Fruit fly (Drosophila melanogaster) S2 (cell line): Measurements from ENCODE around the gene Oscillin.

Experiments used
- CG8478 ChIP-seq: fragments of >200 bp; optimal IDR thresholded peaks from 2 replicates; lab custom pipeline; 2018
- CTCF ChIP-seq, 2 experiments: fragments of >200 bp; optimal IDR thresholded peaks; 2 replicates each; lab custom pipeline; 2018

DNA sequence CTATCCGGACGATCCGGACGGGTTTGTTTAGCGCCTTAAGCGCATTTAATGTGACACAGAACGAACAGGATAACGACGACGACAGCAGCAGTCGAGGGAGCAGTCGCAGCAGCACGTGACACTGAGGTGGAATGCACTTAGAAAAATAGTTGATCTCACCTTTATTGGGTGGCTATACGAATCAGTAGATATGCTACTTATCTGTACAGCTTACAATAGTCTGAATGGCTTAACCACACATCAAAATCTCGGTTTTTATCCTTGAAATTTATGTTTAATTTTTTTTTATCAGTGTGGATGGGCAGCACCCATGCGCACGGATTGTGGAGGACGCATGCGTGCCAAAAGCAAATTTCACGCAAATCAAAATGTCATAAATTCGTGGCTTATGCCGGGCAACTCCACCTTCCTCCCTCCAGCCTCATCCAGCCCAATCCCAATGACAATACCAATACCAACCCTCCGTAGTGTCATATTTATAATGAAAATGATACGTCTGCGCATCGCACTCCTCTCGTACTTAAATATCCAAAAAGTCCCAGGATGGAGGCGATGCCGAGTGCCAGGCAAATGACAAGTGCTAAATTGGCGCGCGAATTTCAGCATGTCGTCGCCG is 39.0 kb upstream of the Oscillin start:
- TF ChIP-seq CG8478 (lab: Kevin White, UChicago) (no peak), CTCF (optimal IDR thresholded peaks at IDR 0.05; lab: Kevin White, UChicago) (no peak)
